Fruit fly (Drosophila melanogaster) whole organism, embryonic: ENCODE results near the gene dgt1.

Source experiments
- Ada2b ChIP-seq: fragments of 200-800 bp; sonication (Bioruptor generic); IDR thresholded peaks from 2 replicates; pipeline ENCODE4 v1.3.6; 2022; ENCODE audit warnings: missing biosample characterization, missing genetic modification characterization
- CG1024 ChIP-seq: fragments of 200-800 bp; sonication (Bioruptor generic); IDR thresholded peaks from 2 replicates; pipeline ENCODE4 v1.3.6; 2022; ENCODE audit warnings: missing biosample characterization, missing genetic modification characterization
- CG12219 ChIP-seq: fragments of 200-800 bp; sonication (Bioruptor generic); optimal IDR thresholded peaks from 3 replicates; lab custom pipeline; 2018; ENCODE audit warnings: missing biosample characterization, mild to moderate bottlenecking, missing genetic modification characterization
- CG1233 ChIP-seq: fragments of 200-800 bp; sonication (Bioruptor generic); optimal IDR thresholded peaks from 4 replicates; lab custom pipeline; 2018; ENCODE audit warnings: missing biosample characterization, mild to moderate bottlenecking, missing genetic modification characterization
- CG12769 ChIP-seq: fragments of 200-800 bp; sonication (Bioruptor generic); optimal IDR thresholded peaks from 2 replicates; lab custom pipeline; 2019; ENCODE audit warnings: missing biosample characterization, mild to moderate bottlenecking, missing genetic modification characterization, moderate library complexity
- CG13894 ChIP-seq: fragments of 200-800 bp; sonication (Bioruptor generic); optimal IDR thresholded peaks from 3 replicates; lab custom pipeline; 2018; ENCODE audit warnings: missing biosample characterization, mild to moderate bottlenecking, missing genetic modification characterization, moderate library complexity
- CG14965 ChIP-seq: fragments of 200-800 bp; sonication (Bioruptor generic); optimal IDR thresholded peaks from 2 replicates; lab custom pipeline; 2016; ENCODE audit warnings: missing biosample characterization, missing genetic modification characterization, borderline replicate concordance
- CG16779 ChIP-seq: fragments of 200-800 bp; sonication (Bioruptor generic); IDR thresholded peaks from 2 replicates; pipeline ENCODE4 v1.3.6; 2022; ENCODE audit warnings: missing biosample characterization, missing genetic modification characterization
- CG17328 ChIP-seq: fragments of 200-800 bp; sonication (Bioruptor generic); IDR thresholded peaks from 2 replicates; pipeline ENCODE4 v1.3.6; 2022; ENCODE audit warnings: missing biosample characterization, missing genetic modification characterization
- CG17568 ChIP-seq: fragments of 200-800 bp; sonication (Bioruptor generic); optimal IDR thresholded peaks from 2 replicates; lab custom pipeline; 2018; ENCODE audit warnings: missing biosample characterization, mild to moderate bottlenecking, missing genetic modification characterization, moderate library complexity
- CG17829 ChIP-seq: fragments of 200-800 bp; optimal IDR thresholded peaks from 2 replicates; lab custom pipeline; 2019; ENCODE audit warnings: missing biosample characterization, mild to moderate bottlenecking, missing genetic modification characterization, moderate library complexity
- CG1792 ChIP-seq: fragments of 200-800 bp; sonication (Bioruptor generic); optimal IDR thresholded peaks from 2 replicates; lab custom pipeline; 2016; ENCODE audit warnings: missing biosample characterization, missing genetic modification characterization
- CG30020 ChIP-seq: fragments of 200-800 bp; optimal IDR thresholded peaks from 2 replicates; lab custom pipeline; 2019; ENCODE audit warnings: missing biosample characterization, mild to moderate bottlenecking, missing genetic modification characterization, moderate library complexity
- CG31441 ChIP-seq: fragments of 200-800 bp; sonication (Bioruptor generic); IDR thresholded peaks from 2 replicates; pipeline ENCODE4 v1.3.6; 2022; ENCODE audit warnings: missing biosample characterization, missing genetic modification characterization
- CG33213 ChIP-seq: fragments of 200-800 bp; sonication (Bioruptor generic); optimal IDR thresholded peaks from 3 replicates; lab custom pipeline; 2016; ENCODE audit warnings: missing biosample characterization, missing genetic modification characterization
- CG4282 ChIP-seq: fragments of 200-800 bp; sonication (Bioruptor generic); optimal IDR thresholded peaks from 2 replicates; lab custom pipeline; 2016; ENCODE audit warnings: missing biosample characterization, missing genetic modification characterization
- CG6254 ChIP-seq: fragments of 200-800 bp; sonication (Bioruptor generic); optimal IDR thresholded peaks from 3 replicates; lab custom pipeline; 2017; ENCODE audit warnings: mild to moderate bottlenecking, missing biosample characterization, missing genetic modification reagents, missing genetic modification characterization
- CG6654 ChIP-seq: fragments of 200-800 bp; sonication (Bioruptor generic); optimal IDR thresholded peaks from 2 replicates; lab custom pipeline; 2017; ENCODE audit warnings: missing biosample characterization, mild to moderate bottlenecking, missing genetic modification characterization
- CG7987 ChIP-seq: fragments of 200-800 bp; sonication (Bioruptor generic); optimal IDR thresholded peaks from 2 replicates; lab custom pipeline; 2018; ENCODE audit warnings: missing biosample characterization, mild to moderate bottlenecking, missing genetic modification characterization, moderate library complexity
- CG9817 ChIP-seq: fragments of 200-800 bp; sonication (Bioruptor generic); optimal IDR thresholded peaks from 2 replicates; lab custom pipeline; 2018; ENCODE audit warnings: missing biosample characterization, mild to moderate bottlenecking, missing genetic modification characterization, moderate library complexity
- Dbx ChIP-seq: fragments of 200-800 bp; sonication (Bioruptor generic); IDR thresholded peaks from 3 replicates; pipeline ENCODE4 v1.3.6; 2022; ENCODE audit warnings: missing biosample characterization, missing genetic modification characterization
- Deaf1 ChIP-seq: fragments of 200-800 bp; optimal IDR thresholded peaks from 3 replicates; lab custom pipeline; 2019; ENCODE audit warnings: missing biosample characterization, mild to moderate bottlenecking, missing genetic modification characterization, moderate library complexity
- Doc3 ChIP-seq: fragments of 200-800 bp; sonication (Bioruptor generic); IDR thresholded peaks from 3 replicates; pipeline ENCODE4 v1.3.6; 2022; ENCODE audit warnings: missing biosample characterization, missing genetic modification characterization; ENCODE audit not compliant: partially characterized antibody
- Dp ChIP-seq: fragments of 200-800 bp; sonication (Bioruptor generic); optimal IDR thresholded peaks from 2 replicates; lab custom pipeline; 2018; ENCODE audit warnings: missing biosample characterization, mild to moderate bottlenecking, missing genetic modification characterization, moderate library complexity
- E2f2 ChIP-seq: fragments of 200-800 bp; sonication (Bioruptor generic); IDR thresholded peaks from 2 replicates; pipeline ENCODE4 v1.3.6; 2022; ENCODE audit warnings: missing biosample characterization, missing genetic modification characterization
- Gug ChIP-seq: fragments of 200-800 bp; sonication (Bioruptor generic); IDR thresholded peaks from 4 replicates; pipeline ENCODE4 v1.3.6; 2022; ENCODE audit warnings: missing biosample characterization, missing genetic modification characterization
- H2.0 ChIP-seq: fragments of 200-800 bp; sonication (Bioruptor generic); IDR thresholded peaks from 2 replicates; pipeline ENCODE4 v1.3.6; 2022; ENCODE audit warnings: missing biosample characterization, missing genetic modification characterization
- HLH54F ChIP-seq: fragments of 200-800 bp; sonication (Bioruptor generic); optimal IDR thresholded peaks from 3 replicates; lab custom pipeline; 2016; ENCODE audit warnings: missing biosample characterization, missing genetic modification characterization
- Med ChIP-seq: fragments of 200-800 bp; sonication (Bioruptor generic); peaks from one replicate; lab custom pipeline; 2016; ENCODE audit warnings: missing biosample characterization, missing genetic modification characterization, mild to moderate bottlenecking, inconsistent platforms, moderate library complexity
- Nf-YA ChIP-seq: fragments of 200-800 bp; sonication (Bioruptor generic); IDR thresholded peaks from 2 replicates; pipeline ENCODE4 v1.3.6; 2022; ENCODE audit warnings: missing biosample characterization, missing genetic modification characterization
- Nf-YB ChIP-seq: fragments of 200-800 bp; sonication (Bioruptor generic); optimal IDR thresholded peaks from 3 replicates; lab custom pipeline; 2019; ENCODE audit warnings: missing biosample characterization, mild to moderate bottlenecking, missing genetic modification characterization, moderate library complexity
- Taf1 ChIP-seq: fragments of 200-800 bp; sonication (Bioruptor generic); IDR thresholded peaks from 2 replicates; pipeline ENCODE4 v1.3.6; 2022; ENCODE audit warnings: missing biosample characterization, missing genetic modification characterization
- br ChIP-seq: fragments of >200 bp; optimal IDR thresholded peaks from 2 replicates; lab custom pipeline; 2017
- caup ChIP-seq: fragments of 200-800 bp; sonication (Bioruptor generic); optimal IDR thresholded peaks from 3 replicates; lab custom pipeline; 2017; ENCODE audit warnings: missing biosample characterization, mild to moderate bottlenecking, missing genetic modification characterization, moderate library complexity; ENCODE audit not compliant: severe bottlenecking
- crol ChIP-seq: fragments of 200-800 bp; sonication (Bioruptor generic); IDR thresholded peaks from 2 replicates; pipeline ENCODE4 v1.3.6; 2022; ENCODE audit warnings: missing biosample characterization, missing genetic modification characterization
- crp ChIP-seq, 2 experiments: fragments of 200-800 bp; sonication (Bioruptor generic); optimal IDR thresholded peaks; 2 replicates in 1 of 2; 3 replicates in 1 of 2; lab custom pipeline; 2017; ENCODE audit warnings: missing biosample characterization in 2 of 2, missing genetic modification characterization in 2 of 2, mild to moderate bottlenecking in 1 of 2, moderate library complexity in 1 of 2
- ewg ChIP-seq: fragments of 200-800 bp; sonication (Bioruptor generic); optimal IDR thresholded peaks from 3 replicates; lab custom pipeline; 2017; ENCODE audit warnings: mild to moderate bottlenecking, missing biosample characterization, missing genetic modification reagents, missing genetic modification characterization
- gce ChIP-seq: fragments of 200-800 bp; sonication (Bioruptor generic); IDR thresholded peaks from 3 replicates; pipeline ENCODE4 v1.3.6; 2022; ENCODE audit warnings: missing biosample characterization, missing genetic modification characterization
- gro ChIP-seq: fragments of 200-800 bp; sonication (Bioruptor generic); optimal IDR thresholded peaks from 2 replicates; lab custom pipeline; 2016; ENCODE audit warnings: missing biosample characterization, missing genetic modification characterization
- kah ChIP-seq: fragments of 200-800 bp; sonication (Bioruptor generic); optimal IDR thresholded peaks from 2 replicates; lab custom pipeline; 2018; ENCODE audit warnings: missing biosample characterization, mild to moderate bottlenecking, missing genetic modification characterization
- kay ChIP-seq: fragments of 200-800 bp; sonication (Bioruptor generic); optimal IDR thresholded peaks from 2 replicates; lab custom pipeline; 2016; ENCODE audit warnings: missing biosample characterization, missing genetic modification characterization
- nom ChIP-seq: fragments of 200-800 bp; sonication (Bioruptor generic); optimal IDR thresholded peaks from 2 replicates; lab custom pipeline; 2017; ENCODE audit warnings: missing biosample characterization, missing genetic modification characterization, mild to moderate bottlenecking, moderate library complexity, missing genetic modification reagents
- onecut ChIP-seq: fragments of 200-800 bp; sonication (Bioruptor generic); IDR thresholded peaks from 2 replicates; pipeline ENCODE4 v1.3.6; 2022; ENCODE audit warnings: missing biosample characterization, missing genetic modification characterization
- peb ChIP-seq: fragments of 200-800 bp; sonication (Bioruptor generic); IDR thresholded peaks from 2 replicates; pipeline ENCODE4 v1.3.6; 2022; ENCODE audit warnings: missing biosample characterization, missing genetic modification characterization
- sens ChIP-seq: fragments of 200-800 bp; sonication (Bioruptor generic); peaks from one replicate; lab custom pipeline; 2016; ENCODE audit warnings: missing biosample characterization, missing genetic modification characterization
- slp2 ChIP-seq: fragments of 200-800 bp; sonication (Bioruptor generic); optimal IDR thresholded peaks from 2 replicates; lab custom pipeline; 2016; ENCODE audit warnings: missing biosample characterization, missing genetic modification characterization
- sqz ChIP-seq: fragments of 200-800 bp; sonication (Bioruptor generic); optimal IDR thresholded peaks from 3 replicates; lab custom pipeline; 2018; ENCODE audit warnings: missing biosample characterization, mild to moderate bottlenecking, missing genetic modification characterization
- tna ChIP-seq: fragments of 200-800 bp; sonication (Bioruptor generic); IDR thresholded peaks from 2 replicates; pipeline ENCODE4 v1.3.6; 2022; ENCODE audit warnings: missing biosample characterization, missing genetic modification characterization; ENCODE audit not compliant: partially characterized antibody
- tup ChIP-seq: fragments of 200-800 bp; sonication (Bioruptor generic); optimal IDR thresholded peaks from 2 replicates; lab custom pipeline; 2016; ENCODE audit warnings: missing biosample characterization, mild to moderate bottlenecking, missing genetic modification characterization, moderate library complexity
- vnd ChIP-seq: fragments of 200-800 bp; sonication (Bioruptor generic); IDR thresholded peaks from 3 replicates; pipeline ENCODE4 v1.3.6; 2022; ENCODE audit warnings: missing biosample characterization, missing genetic modification characterization; ENCODE audit not compliant: partially characterized antibody
- yki ChIP-seq: fragments of >200 bp; optimal IDR thresholded peaks from 3 replicates; lab custom pipeline; 2018
- zen ChIP-seq: fragments of 200-800 bp; sonication (Bioruptor generic); optimal IDR thresholded peaks from 3 replicates; lab custom pipeline; 2018; ENCODE audit warnings: missing biosample characterization, mild to moderate bottlenecking, missing genetic modification characterization, moderate library complexity

Gene dgt1

dm6 chr3R:29841293-29841791, 15.9 kb downstream of the dgt1 start, which contains the start of gene Cad99C (continued):
- TF ChIP-seq slp2 (GFP tag; lab: Kevin White, UChicago): no peak
- TF ChIP-seq gro (GFP tag; lab: Kevin White, UChicago): no peak
- no peak for TF ChIP-seq CG31441 (GFP tag; lab: Robert Waterston, UW)
- TF ChIP-seq CG1024: no peak
- no peak for TF ChIP-seq Taf1 (GFP tag; lab: Robert Waterston, UW)
- peak in 1 of 2 experiments; percentile 59 for TF ChIP-seq crp (GFP tag; optimal IDR thresholded peaks at IDR 0.05; lab: Kevin White, UChicago)
- TF ChIP-seq CG9817 (tag; lab: Kevin White, UChicago): no peak
- TF ChIP-seq kah (GFP tag; lab: Kevin White, UChicago): peak; percentile 89
- peak; percentile 90 for TF ChIP-seq Deaf1 (tag; lab: Kevin White, UChicago)
- TF ChIP-seq ewg (GFP tag; lab: Kevin White, UChicago): no peak
- no peak for TF ChIP-seq peb (GFP tag; lab: Robert Waterston, UW)
- no peak for TF ChIP-seq CG6254 (GFP tag; lab: Kevin White, UChicago)
- TF ChIP-seq onecut: no peak
- peak; percentile 72 for TF ChIP-seq sens
- no peak for TF ChIP-seq CG17328 (GFP tag; lab: Robert Waterston, UW)
- no peak for TF ChIP-seq CG1233 (GFP tag; lab: Kevin White, UChicago)
- no peak for TF ChIP-seq CG4282 (GFP tag; lab: Kevin White, UChicago)
- no peak for TF ChIP-seq CG16779
- peak; percentile 50 for TF ChIP-seq CG12769 (tag; lab: Kevin White, UChicago)
- TF ChIP-seq CG17568 (GFP tag; lab: Kevin White, UChicago): no peak
- peak; percentile 69 for TF ChIP-seq CG13894 (tag; lab: Kevin White, UChicago)
- no peak for TF ChIP-seq br (lab: Kevin White, UChicago)
- no peak for TF ChIP-seq vnd (GFP tag; lab: Robert Waterston, UW)
- TF ChIP-seq Gug: no peak
- no peak for TF ChIP-seq CG30020 (tag; lab: Kevin White, UChicago)
- TF ChIP-seq H2.0 (GFP tag; lab: Robert Waterston, UW): no peak
- TF ChIP-seq Nf-YA (GFP tag; lab: Robert Waterston, UW): no peak
- no peak for TF ChIP-seq Dbx (GFP tag; lab: Robert Waterston, UW)
- TF ChIP-seq kay: no peak
- peak; percentile 38 for TF ChIP-seq CG7987 (GFP tag; lab: Kevin White, UChicago)
- no peak for TF ChIP-seq tup (GFP tag; lab: Kevin White, UChicago)
- no peak for TF ChIP-seq HLH54F (GFP tag; lab: Kevin White, UChicago)
- no peak for TF ChIP-seq Doc3
- TF ChIP-seq E2f2: no peak
- no peak for TF ChIP-seq zen (tag; lab: Kevin White, UChicago)
- TF ChIP-seq gce: 0 out of 3 replicates have a peak, but pooled peaks have one; percentile 14
- TF ChIP-seq Nf-YB (GFP tag; lab: Kevin White, UChicago): no peak
- TF ChIP-seq CG33213 (GFP tag; lab: Kevin White, UChicago): no peak
- TF ChIP-seq yki (lab: Kevin White, UChicago): no peak
- peak; percentile 14 for TF ChIP-seq CG17829 (tag; lab: Kevin White, UChicago)
- no peak for TF ChIP-seq Ada2b
- TF ChIP-seq CG6654 (GFP tag; lab: Kevin White, UChicago): no peak
- TF ChIP-seq Med (GFP tag; lab: Kevin White, UChicago): peak; percentile 78
- TF ChIP-seq Dp (GFP tag; lab: Kevin White, UChicago): no peak
- TF ChIP-seq CG12219 (GFP tag; lab: Kevin White, UChicago): no peak
- no peak for TF ChIP-seq sqz
- TF ChIP-seq crol (GFP tag; lab: Robert Waterston, UW): no peak
- peak; percentile 27 for TF ChIP-seq caup (GFP tag; lab: Kevin White, UChicago)
- TF ChIP-seq CG1792 (GFP tag; lab: Kevin White, UChicago): no peak
- TF ChIP-seq tna (GFP tag; lab: Robert Waterston, UW): no peak
- no peak for TF ChIP-seq CG14965 (GFP tag; lab: Kevin White, UChicago)
- peak; percentile 50 for TF ChIP-seq nom (GFP tag; lab: Kevin White, UChicago)
